Worm (Caenorhabditis elegans) whole organism, L3 larva: ENCODE data around the gene Y113G7B.28.

Experiments used
- R02D3.7 ChIP-seq: fragments of 150-350 bp; optimal IDR thresholded peaks from 2 replicates; lab custom pipeline; 2014; ENCODE audit warnings: missing biosample characterization, missing genetic modification characterization
- ZK546.5 ChIP-seq: sonication (generic microtip); optimal IDR thresholded peaks from 2 replicates; lab custom pipeline; 2017; ENCODE audit warnings: missing biosample characterization, missing genetic modification characterization
- aly-2 ChIP-seq: fragments of 150-350 bp; optimal IDR thresholded peaks from 2 replicates; lab custom pipeline; 2014; ENCODE audit warnings: missing biosample characterization, missing genetic modification characterization
- ama-1 ChIP-seq: fragments of 150-350 bp; optimal IDR thresholded peaks from 2 replicates; lab custom pipeline; 2018
- ceh-16 ChIP-seq: sonication (generic microtip); optimal IDR thresholded peaks from 2 replicates; lab custom pipeline; 2017; ENCODE audit warnings: missing biosample characterization, missing genetic modification characterization
- ceh-28 ChIP-seq: fragments of 150-350 bp; optimal IDR thresholded peaks from 2 replicates; lab custom pipeline; 2014; ENCODE audit warnings: missing biosample characterization, missing genetic modification reagents, missing genetic modification characterization
- ceh-82 ChIP-seq: fragments of 150-350 bp; optimal IDR thresholded peaks from 2 replicates; lab custom pipeline; 2014; ENCODE audit warnings: missing biosample characterization, missing genetic modification characterization
- ceh-9 ChIP-seq: sonication (generic microtip); optimal IDR thresholded peaks from 2 replicates; lab custom pipeline; 2018; ENCODE audit warnings: missing biosample characterization, missing genetic modification characterization
- egl-27 ChIP-seq: sonication (generic microtip); optimal IDR thresholded peaks from 4 replicates; lab custom pipeline; 2017; ENCODE audit warnings: missing biosample characterization, missing genetic modification reagents, missing genetic modification characterization
- elt-1 ChIP-seq: fragments of 150-350 bp; optimal IDR thresholded peaks from 2 replicates; lab custom pipeline; 2014; ENCODE audit warnings: missing biosample characterization, missing genetic modification characterization
- elt-2 ChIP-seq: sonication (generic microtip); optimal IDR thresholded peaks from 2 replicates; lab custom pipeline; 2016; ENCODE audit warnings: missing genetic modification reagents, mild to moderate bottlenecking, missing genetic modification characterization, missing compliant biosample characterization
- eor-1 ChIP-seq, 2 experiments: fragments of 150-350 bp; optimal IDR thresholded peaks; 2 replicates each; lab custom pipeline; 2014 to 2018; ENCODE audit warnings: missing biosample characterization in 2 of 2, missing genetic modification characterization in 2 of 2
- fkh-2 ChIP-seq: fragments of 150-350 bp; optimal IDR thresholded peaks from 2 replicates; lab custom pipeline; 2014; ENCODE audit warnings: missing biosample characterization, missing genetic modification reagents, missing genetic modification characterization
- fos-1 ChIP-seq: fragments of 150-350 bp; optimal IDR thresholded peaks from 2 replicates; lab custom pipeline; 2014; ENCODE audit warnings: missing biosample characterization, missing genetic modification characterization
- jun-1 ChIP-seq: fragments of 150-350 bp; optimal IDR thresholded peaks from 2 replicates; lab custom pipeline; 2014; ENCODE audit warnings: missing biosample characterization, missing genetic modification reagents, missing genetic modification characterization
- lin-15B ChIP-seq: fragments of 150-350 bp; optimal IDR thresholded peaks from 2 replicates; lab custom pipeline; 2014; ENCODE audit warnings: missing biosample characterization, missing genetic modification characterization
- lin-39 ChIP-seq: fragments of 150-350 bp; optimal IDR thresholded peaks from 2 replicates; lab custom pipeline; 2018; ENCODE audit warnings: missing biosample characterization, missing genetic modification reagents, missing genetic modification characterization
- lsy-12 ChIP-seq: sonication (generic microtip); optimal IDR thresholded peaks from 2 replicates; lab custom pipeline; 2016; ENCODE audit warnings: mild to moderate bottlenecking, missing genetic modification characterization, missing compliant biosample characterization
- mdl-1 ChIP-seq: fragments of 150-350 bp; optimal IDR thresholded peaks from 2 replicates; lab custom pipeline; 2014; ENCODE audit warnings: missing biosample characterization, missing genetic modification characterization
- nhr-11 ChIP-seq: fragments of 150-350 bp; optimal IDR thresholded peaks from 2 replicates; lab custom pipeline; 2014; ENCODE audit warnings: missing biosample characterization, missing genetic modification characterization
- nhr-12 ChIP-seq: fragments of 150-350 bp; optimal IDR thresholded peaks from 2 replicates; lab custom pipeline; 2014; ENCODE audit warnings: missing biosample characterization, missing genetic modification characterization
- nhr-23 ChIP-seq: fragments of 150-350 bp; optimal IDR thresholded peaks from 2 replicates; lab custom pipeline; 2014; ENCODE audit warnings: missing biosample characterization, missing genetic modification reagents, missing genetic modification characterization
- nhr-237 ChIP-seq: fragments of 150-350 bp; optimal IDR thresholded peaks from 2 replicates; lab custom pipeline; 2014; ENCODE audit warnings: missing biosample characterization, missing genetic modification characterization
- nhr-28 ChIP-seq: fragments of 150-350 bp; optimal IDR thresholded peaks from 2 replicates; lab custom pipeline; 2014; ENCODE audit warnings: missing biosample characterization, missing genetic modification characterization
- nhr-67 ChIP-seq: fragments of 150-350 bp; optimal IDR thresholded peaks from 2 replicates; lab custom pipeline; 2014; ENCODE audit warnings: missing biosample characterization, missing genetic modification characterization
- nhr-76 ChIP-seq: fragments of 150-350 bp; sonication (generic microtip); optimal IDR thresholded peaks from 5 replicates; lab custom pipeline; 2014; ENCODE audit warnings: missing biosample characterization, missing genetic modification characterization
- nhr-77 ChIP-seq: fragments of 150-350 bp; optimal IDR thresholded peaks from 2 replicates; lab custom pipeline; 2014; ENCODE audit warnings: missing biosample characterization, missing genetic modification characterization
- pha-4 ChIP-seq: fragments of 150-350 bp; optimal IDR thresholded peaks from 2 replicates; lab custom pipeline; 2014; ENCODE audit warnings: missing biosample characterization, missing genetic modification reagents, missing genetic modification characterization
- pqm-1 ChIP-seq: fragments of 150-350 bp; optimal IDR thresholded peaks from 2 replicates; lab custom pipeline; 2017; ENCODE audit warnings: missing biosample characterization, missing genetic modification characterization, inconsistent platforms
- sea-2 ChIP-seq: fragments of 150-350 bp; sonication (generic microtip); optimal IDR thresholded peaks from 4 replicates; lab custom pipeline; 2014; ENCODE audit warnings: missing biosample characterization, missing genetic modification reagents, missing genetic modification characterization
- snpc-4 ChIP-seq: fragments of 150-350 bp; optimal IDR thresholded peaks from 2 replicates; lab custom pipeline; 2014; ENCODE audit warnings: missing biosample characterization, missing genetic modification characterization
- tbx-2 ChIP-seq: sonication (generic microtip); optimal IDR thresholded peaks from 2 replicates; lab custom pipeline; 2016; ENCODE audit warnings: mild to moderate bottlenecking, missing genetic modification characterization, missing compliant biosample characterization
- unc-62 ChIP-seq: fragments of 150-350 bp; sonication (generic microtip); optimal IDR thresholded peaks from 4 replicates; lab custom pipeline; 2014; ENCODE audit warnings: missing biosample characterization, missing genetic modification reagents, missing genetic modification characterization
- zag-1 ChIP-seq: fragments of 150-350 bp; optimal IDR thresholded peaks from 2 replicates; lab custom pipeline; 2014; ENCODE audit warnings: missing biosample characterization, missing genetic modification characterization
- ztf-4 ChIP-seq: fragments of 150-350 bp; optimal IDR thresholded peaks from 2 replicates; lab custom pipeline; 2014; ENCODE audit warnings: missing biosample characterization, missing genetic modification characterization

Gene Y113G7B.28

DNA sequence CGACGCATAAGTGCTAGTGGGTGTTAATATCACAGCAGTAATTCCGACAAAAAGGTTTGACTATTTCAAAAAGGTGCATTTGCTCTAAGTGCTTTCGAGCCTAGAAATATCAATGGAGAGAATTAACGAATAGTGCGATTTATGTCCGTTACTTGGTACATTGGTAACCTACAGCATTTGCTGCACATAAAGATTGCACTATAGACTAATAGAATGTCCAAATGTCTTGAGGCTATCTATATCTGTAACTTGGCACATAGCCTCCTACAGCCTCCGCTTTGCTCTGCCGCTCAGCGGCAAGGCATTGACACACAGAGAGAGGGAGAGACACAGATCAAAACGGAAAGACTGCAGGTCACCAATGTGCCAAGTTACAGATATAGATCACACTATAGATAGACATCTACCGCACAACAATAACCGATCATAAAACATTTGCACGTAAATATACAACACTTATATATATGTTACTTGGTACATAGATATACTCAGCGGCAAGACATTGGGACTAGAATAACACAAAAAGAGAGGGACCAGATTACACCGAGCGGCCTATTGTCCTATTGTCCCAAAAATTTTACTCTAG is at the start of gene Y113G7B.28, which contains the start of gene srh-217:
Gene Y113G7B.28 (plus strand): TSS at position 536 of the 586 bp plus-strand sequence.
Gene srh-217 (minus strand): TSS at position 101 of the 586 bp plus-strand sequence.
- TF ChIP-seq pqm-1 (tag; lab: Kevin White, UChicago) (no peak), nhr-11 (tag; lab: Kevin White, UChicago) (peak; percentile 21), lin-15B (tag; lab: Kevin White, UChicago) (no peak), eor-1 (tag; optimal IDR thresholded peaks at IDR 0.05; lab: Kevin White, UChicago) (no peak)

DNA sequence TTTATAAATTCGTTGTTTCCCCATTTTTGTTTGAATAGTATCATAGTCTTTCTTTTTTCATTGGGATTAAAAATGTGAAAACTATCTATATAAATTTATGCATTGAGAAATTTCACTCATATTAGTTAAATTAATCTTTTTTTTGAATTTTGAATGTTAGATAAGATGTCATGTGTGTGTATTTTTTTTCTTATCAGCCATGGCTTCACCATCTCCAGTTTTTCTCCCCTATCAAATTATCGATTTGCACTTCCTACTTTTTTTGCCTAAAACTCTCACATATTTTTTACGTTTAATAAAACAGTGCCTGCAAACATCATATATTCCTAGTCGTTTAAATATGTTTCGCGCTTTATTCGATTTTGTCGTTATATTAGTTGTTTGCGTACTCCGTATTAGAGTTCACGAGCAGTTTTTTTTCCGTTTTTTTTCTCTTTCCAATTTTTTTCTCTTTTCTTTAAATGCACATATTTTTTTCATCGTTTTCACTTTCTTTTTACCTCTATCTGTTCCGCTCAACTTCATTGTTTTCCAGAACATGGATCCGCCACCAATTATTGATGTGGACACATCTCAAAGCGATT is 48.0 kb upstream of the Y113G7B.28 start, which contains the start of gene Y113G7A.13:
Gene Y113G7A.13 (plus strand): TSS at position 534 of the 584 bp plus-strand sequence.
- no peak for TF ChIP-seq ztf-4
- TF ChIP-seq elt-1 (tag; lab: Kevin White, UChicago) = no peak
- TF ChIP-seq jun-1 (tag; lab: Kevin White, UChicago) = peak; percentile 36
- TF ChIP-seq nhr-77 (tag; lab: Kevin White, UChicago) = no peak
- TF ChIP-seq pqm-1 (tag; lab: Kevin White, UChicago) = peak; percentile 80
- TF ChIP-seq R02D3.7 (tag; lab: Kevin White, UChicago) = no peak
- TF ChIP-seq elt-2 (tag; lab: Kevin White, UChicago) = peak; percentile 97
- no peak for TF ChIP-seq ceh-16 (tag; lab: Kevin White, UChicago)
- no peak for TF ChIP-seq ama-1 (lab: Kevin White, UChicago)
- TF ChIP-seq ceh-28 (tag; lab: Kevin White, UChicago) = peak; percentile 35
- TF ChIP-seq pha-4 (tag; lab: Kevin White, UChicago) = peak; percentile 54

DNA sequence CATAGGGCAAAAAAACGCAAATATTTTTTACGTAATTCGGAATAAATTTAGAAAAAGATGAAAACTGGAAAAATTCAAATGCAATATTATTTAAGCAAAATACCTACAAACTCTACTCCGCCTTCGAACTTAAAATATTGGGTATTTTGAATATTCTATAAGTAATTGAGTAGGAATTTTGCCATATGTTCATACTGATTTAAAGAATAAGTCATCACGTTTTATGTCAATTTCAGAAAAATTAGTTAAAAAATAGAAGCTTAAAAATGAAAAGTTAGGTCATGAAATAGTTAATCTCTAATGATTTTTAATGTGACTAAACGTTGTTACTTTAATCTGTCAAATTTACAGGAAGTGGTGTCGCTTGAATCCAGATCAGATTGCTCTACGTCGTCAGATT is 44.4 kb upstream of the Y113G7B.28 start, which contains the start of gene F19B2.7:
Gene F19B2.7 (plus strand): TSS at position 301 of the 400 bp plus-strand sequence.
- TF ChIP-seq snpc-4 (tag; lab: Kevin White, UChicago) (no peak), lsy-12 (tag; lab: Kevin White, UChicago) (no peak), sea-2 (GFP tag; lab: Kevin White, UChicago) (no peak), zag-1 (tag; lab: Kevin White, UChicago) (no peak), lin-39 (no peak), ama-1 (lab: Kevin White, UChicago) (no peak), R02D3.7 (tag; lab: Kevin White, UChicago) (no peak), ZK546.5 (tag; lab: Kevin White, UChicago) (no peak), fos-1 (tag; lab: Kevin White, UChicago) (no peak), eor-1 (tag; optimal IDR thresholded peaks at IDR 0.05; lab: Kevin White, UChicago) (no peak)

DNA sequence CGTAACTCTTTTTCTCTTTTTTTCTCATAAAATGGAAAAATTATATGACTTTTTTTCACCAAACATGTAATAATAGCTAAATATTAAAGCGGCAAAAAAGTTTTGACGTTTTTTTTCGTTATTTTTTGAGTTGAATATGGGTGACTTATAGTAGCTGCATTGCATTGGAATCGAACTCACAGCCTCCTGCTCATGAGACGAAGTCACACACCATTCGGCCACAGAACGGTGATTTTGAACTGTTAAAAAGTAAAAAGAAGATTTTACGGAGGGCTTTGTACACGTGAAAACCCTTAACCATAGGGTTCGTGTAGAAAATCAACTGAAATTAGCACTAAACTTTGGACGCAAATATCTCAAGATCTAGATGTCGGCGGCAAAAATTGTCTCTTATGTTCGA is 43.9 kb upstream of the Y113G7B.28 start:
- TF ChIP-seq ceh-82 (tag; lab: Kevin White, UChicago) (no peak), nhr-237 (tag; lab: Kevin White, UChicago) (no peak), ceh-16 (tag; lab: Kevin White, UChicago) (no peak), nhr-67 (tag; lab: Kevin White, UChicago) (no peak), elt-1 (tag; lab: Kevin White, UChicago) (no peak), tbx-2 (tag; lab: Kevin White, UChicago) (no peak), unc-62 (GFP tag; lab: Kevin White, UChicago) (no peak), nhr-28 (no peak), ZK546.5 (tag; lab: Kevin White, UChicago) (no peak), ceh-28 (tag; lab: Kevin White, UChicago) (no peak), nhr-76 (tag; lab: Kevin White, UChicago) (no peak), lin-15B (tag; lab: Kevin White, UChicago) (no peak), fos-1 (tag; lab: Kevin White, UChicago) (no peak), nhr-23 (no peak), mdl-1 (tag; lab: Kevin White, UChicago) (no peak), fkh-2 (tag; lab: Kevin White, UChicago) (no peak)

DNA sequence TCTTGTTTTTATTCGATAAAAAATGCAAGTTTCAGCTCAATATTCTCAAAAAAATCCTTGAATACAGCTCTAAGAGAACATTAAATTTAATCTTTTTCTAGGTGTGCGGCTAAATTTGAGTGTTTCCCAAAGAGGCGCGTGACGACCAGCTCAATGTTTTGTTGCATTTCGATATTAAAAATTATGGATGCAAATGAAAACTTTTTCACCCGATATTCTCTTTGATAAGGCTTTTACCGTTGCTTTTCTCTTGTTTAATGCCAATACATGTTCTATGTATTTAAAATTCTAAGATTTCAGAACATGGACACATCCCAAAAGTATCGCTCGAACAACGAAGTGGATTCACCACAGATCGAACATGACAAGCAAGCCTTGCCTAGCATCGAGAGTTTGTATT is 37.6 kb upstream of the Y113G7B.28 start, which contains the start of gene F19B2.6:
Gene F19B2.6 (plus strand): TSS at position 301 of the 400 bp plus-strand sequence.
- TF ChIP-seq egl-27 (tag; lab: Kevin White, UChicago) (no peak), ceh-16 (tag; lab: Kevin White, UChicago) (no peak), eor-1 (tag; optimal IDR thresholded peaks at IDR 0.05; lab: Kevin White, UChicago) (no peak), aly-2 (tag; lab: Kevin White, UChicago) (no peak), tbx-2 (tag; lab: Kevin White, UChicago) (no peak), ceh-9 (tag; lab: Kevin White, UChicago) (no peak), lin-15B (tag; lab: Kevin White, UChicago) (no peak), nhr-12 (tag; lab: Kevin White, UChicago) (no peak), lsy-12 (tag; lab: Kevin White, UChicago) (no peak), nhr-77 (tag; lab: Kevin White, UChicago) (no peak), elt-2 (tag; lab: Kevin White, UChicago) (no peak)
- TF ChIP-seq, all 47 proteins: peak for 0
